Worm (Caenorhabditis elegans) whole organism, young adult: ENCODE results near the gene C02D5.2.

ENCODE experiments used
- C17E4.6 ChIP-seq: fragments of 200-800 bp; sonication (Bioruptor generic); IDR thresholded peaks from 2 replicates; pipeline ENCODE4 v1.3.6; 2022; ENCODE audit warnings: missing genetic modification reagents, missing genetic modification characterization, missing compliant biosample characterization
- ama-1 ChIP-seq, 3 experiments: fragments of 150-350 bp in 1 of 3; sonication (generic microtip) in 2 of 3; optimal IDR thresholded peaks; 2 replicates each; lab custom pipeline; 2014 to 2018; ENCODE audit warnings: missing biosample characterization in 2 of 3, missing genetic modification characterization in 2 of 3, missing genetic modification reagents in 2 of 3
- chd-7 ChIP-seq: sonication (generic microtip); optimal IDR thresholded peaks from 2 replicates; lab custom pipeline; 2016; ENCODE audit warnings: mild to moderate bottlenecking, missing genetic modification characterization, moderate library complexity, missing compliant biosample characterization
- dpl-1 ChIP-seq: fragments of 150-350 bp; optimal IDR thresholded peaks from 2 replicates; lab custom pipeline; 2014; ENCODE audit warnings: missing biosample characterization, missing genetic modification reagents, missing genetic modification characterization
- him-1 ChIP-seq: sonication (generic microtip); optimal IDR thresholded peaks from 2 replicates; lab custom pipeline; 2016; ENCODE audit warnings: missing genotype, missing genetic modification reagents, missing genetic modification characterization, missing compliant biosample characterization
- hsf-1 ChIP-seq: fragments of 200-800 bp; sonication (Bioruptor generic); IDR thresholded peaks from 2 replicates; pipeline ENCODE4 v1.3.6; 2022; ENCODE audit warnings: missing genetic modification reagents, missing genetic modification characterization, missing compliant biosample characterization
- mes-4 ChIP-seq: sonication (generic microtip); optimal IDR thresholded peaks from 2 replicates; lab custom pipeline; 2016; ENCODE audit warnings: missing genotype, missing genetic modification characterization, missing compliant biosample characterization

DNA sequence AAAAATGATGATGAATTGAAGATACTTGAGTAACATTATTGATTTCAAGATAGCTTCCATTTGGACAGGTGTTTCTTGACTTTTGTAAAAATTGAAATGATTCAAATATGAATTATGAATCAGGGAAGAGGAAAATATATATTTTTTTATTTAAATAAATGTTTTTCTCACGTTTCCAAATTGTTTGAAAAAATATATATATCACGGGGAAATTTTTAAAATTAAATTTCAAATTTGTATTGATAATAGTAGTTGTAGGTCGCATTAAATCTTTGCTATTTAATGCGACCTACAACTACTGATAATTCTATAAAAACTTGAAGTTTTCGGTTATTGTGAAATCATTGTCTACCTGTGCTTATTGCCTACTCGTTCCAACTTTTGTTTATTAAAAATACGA lies 37.2 kb upstream of the C02D5.2 start, which contains the start of gene ZC21.8:
- TF ChIP-seq C17E4.6 (GFP tag; lab: Robert Waterston, UW) (no peak), him-1 (tag; lab: Kevin White, UChicago) (no peak), chd-7 (no peak), mes-4 (tag; lab: Kevin White, UChicago) (no peak), hsf-1 (GFP tag; lab: Robert Waterston, UW) (no peak), ama-1 (optimal IDR thresholded peaks at IDR 0.05; lab: Kevin White, UChicago) (no peak), ama-1 (GFP tag; optimal IDR thresholded peaks at IDR 0.05; lab: Kevin White, UChicago) (no peak), dpl-1 (GFP tag; lab: Kevin White, UChicago) (no peak)
